Fruit fly (Drosophila melanogaster): ENCODE measurements around the gene CG14687.

Gene CG14687

dm6 chr3R:10792604-10793003, at the start of gene CG14687:
CG14687 (plus strand) TSS chr3R:10792904.
- TF ChIP-seq CG8478 (optimal IDR thresholded peaks at IDR 0.05): no peak
- TF ChIP-seq CTCF (optimal IDR thresholded peaks at IDR 0.05): no peak

- TF ChIP-seq CTCF (optimal IDR thresholded peaks at IDR 0.05) (no peak), CG8478 (optimal IDR thresholded peaks at IDR 0.05) (no peak)
Observed at dm6 chr3R:10747650-10748049, 45.1 kb upstream of the CG14687 start.

- no peak for TF ChIP-seq CG8478 (optimal IDR thresholded peaks at IDR 0.05)
- TF ChIP-seq CTCF (optimal IDR thresholded peaks at IDR 0.05): no peak
Observed at dm6 chr3R:10751061-10751460, 41.6 kb upstream of the CG14687 start, which contains the start of gene TkR86C. TkR86C (minus strand) TSS chr3R:10751228.

dm6 chr3R:10755534-10755933, 37.2 kb upstream of the CG14687 start, which contains the start of gene CG14691:
CG14691 (minus strand) TSS chr3R:10755634.
- TF ChIP-seq CG8478 (optimal IDR thresholded peaks at IDR 0.05) (no peak), CTCF (optimal IDR thresholded peaks at IDR 0.05) (no peak)

- TF ChIP-seq CTCF (optimal IDR thresholded peaks at IDR 0.05) (no peak), CG8478 (optimal IDR thresholded peaks at IDR 0.05) (no peak)
Observed at dm6 chr3R:10759348-10759847, 33.3 kb upstream of the CG14687 start, which contains the start of gene CG31272. CG31272 (minus strand) TSS chr3R:10759398.

- TF ChIP-seq CG8478 (optimal IDR thresholded peaks at IDR 0.05): no peak
- no peak for TF ChIP-seq CTCF (optimal IDR thresholded peaks at IDR 0.05)
Observed at dm6 chr3R:10760966-10761855, 31.5 kb upstream of the CG14687 start, which contains the start of the genes MED7 and Cap-H2. MED7 (minus strand) TSS chr3R:10761032. Cap-H2 (plus strand) TSS chr3R:10761310.

dm6 chr3R:10761980-10762379, 30.7 kb upstream of the CG14687 start:
- no peak for TF ChIP-seq CG8478 (optimal IDR thresholded peaks at IDR 0.05)
- TF ChIP-seq CTCF (optimal IDR thresholded peaks at IDR 0.05): no peak

- no peak for TF ChIP-seq CTCF (optimal IDR thresholded peaks at IDR 0.05)
Observed at dm6 chr3R:10767526-10767925, 25.2 kb upstream of the CG14687 start, which contains the start of gene TfIIFbeta. TfIIFbeta (minus strand) TSS chr3R:10767804.

dm6 chr3R:10775246-10775645, 17.5 kb upstream of the CG14687 start:
- TF ChIP-seq CG8478 (optimal IDR thresholded peaks at IDR 0.05) (no peak), CTCF (optimal IDR thresholded peaks at IDR 0.05) (no peak)

- TF ChIP-seq CG8478 (optimal IDR thresholded peaks at IDR 0.05) (no peak), CTCF (optimal IDR thresholded peaks at IDR 0.05) (no peak)
Observed at dm6 chr3R:10776047-10776659, 16.6 kb upstream of the CG14687 start.

- TF ChIP-seq CTCF (optimal IDR thresholded peaks at IDR 0.05): no peak
- no peak for TF ChIP-seq CG8478 (optimal IDR thresholded peaks at IDR 0.05)
Observed at dm6 chr3R:10777274-10777673, 15.4 kb upstream of the CG14687 start, which contains the start of the genes CG45076, CG45078 and fau. CG45076 (minus strand) TSS chr3R:10777374. CG45078 (minus strand) TSS chr3R:10777374. fau (minus strand) TSS chr3R:10777374.

dm6 chr3R:10778151-10778550, 14.6 kb upstream of the CG14687 start:
- no peak for TF ChIP-seq CG8478 (optimal IDR thresholded peaks at IDR 0.05)
- TF ChIP-seq CTCF (optimal IDR thresholded peaks at IDR 0.05): no peak

- no peak for TF ChIP-seq CTCF (optimal IDR thresholded peaks at IDR 0.05)
- TF ChIP-seq CG8478 (optimal IDR thresholded peaks at IDR 0.05): no peak
Observed at dm6 chr3R:10779269-10779668, 13.4 kb upstream of the CG14687 start, which contains the start of gene Desi. Desi (plus strand) TSS chr3R:10779569.

dm6 chr3R:10780161-10780560, 12.5 kb upstream of the CG14687 start:
- TF ChIP-seq CG8478 (optimal IDR thresholded peaks at IDR 0.05): no peak
- no peak for TF ChIP-seq CTCF (optimal IDR thresholded peaks at IDR 0.05)

- no peak for TF ChIP-seq CG8478 (optimal IDR thresholded peaks at IDR 0.05)
- TF ChIP-seq CTCF (optimal IDR thresholded peaks at IDR 0.05): no peak
Observed at dm6 chr3R:10782167-10782566, 10.5 kb upstream of the CG14687 start, which contains the start of gene CG42633. CG42633 (minus strand) TSS chr3R:10782267.

Data from S2 (cell line).